Fruit fly (Drosophila melanogaster) whole organism, pupa: Measurements from ENCODE around the gene CG32459.

Experiments used
- CG10348 ChIP-seq: fragments of 200-800 bp; sonication (Bioruptor generic); IDR thresholded peaks from 2 replicates; pipeline ENCODE4 v1.3.6; 2022; ENCODE audit warnings: missing biosample characterization, missing genetic modification characterization
- CG12605 ChIP-seq: fragments of 200-800 bp; sonication (Bioruptor generic); IDR thresholded peaks from 2 replicates; pipeline ENCODE4 v1.3.6; 2022; ENCODE audit warnings: missing biosample characterization, missing genetic modification characterization
- CG13204 ChIP-seq: fragments of 200-800 bp; sonication (Bioruptor generic); optimal IDR thresholded peaks from 2 replicates; lab custom pipeline; 2018; ENCODE audit warnings: missing biosample characterization, mild to moderate bottlenecking, missing genetic modification characterization, moderate library complexity
- CG14655 ChIP-seq: fragments of 200-800 bp; sonication (Bioruptor generic); optimal IDR thresholded peaks from 3 replicates; lab custom pipeline; 2017; ENCODE audit warnings: mild to moderate bottlenecking, missing biosample characterization, missing genetic modification reagents, missing genetic modification characterization
- CG15710 ChIP-seq: fragments of 200-800 bp; sonication (Bioruptor generic); optimal IDR thresholded peaks from 2 replicates; lab custom pipeline; 2018; ENCODE audit warnings: missing biosample characterization, mild to moderate bottlenecking, missing genetic modification characterization, moderate library complexity
- CG17806 ChIP-seq: fragments of 200-800 bp; sonication (Bioruptor generic); optimal IDR thresholded peaks from 2 replicates; lab custom pipeline; 2018; ENCODE audit warnings: missing biosample characterization, mild to moderate bottlenecking, missing genetic modification characterization, moderate library complexity
- CG32121 ChIP-seq: fragments of 200-800 bp; sonication (Bioruptor generic); IDR thresholded peaks from 2 replicates; pipeline ENCODE4 v1.3.6; 2022; ENCODE audit warnings: missing biosample characterization, missing genetic modification characterization
- CG34367 ChIP-seq: fragments of 200-800 bp; sonication (Bioruptor generic); optimal IDR thresholded peaks from 2 replicates; lab custom pipeline; 2018; ENCODE audit warnings: missing biosample characterization, mild to moderate bottlenecking, missing genetic modification characterization
- CG4496 ChIP-seq: fragments of 200-800 bp; sonication (Bioruptor generic); IDR thresholded peaks from 3 replicates; pipeline ENCODE4 v1.3.6; 2022; ENCODE audit warnings: missing biosample characterization, missing genetic modification characterization
- CG8159 ChIP-seq: fragments of 200-800 bp; sonication (Bioruptor generic); optimal IDR thresholded peaks from 3 replicates; lab custom pipeline; 2018; ENCODE audit warnings: missing biosample characterization, mild to moderate bottlenecking, missing genetic modification characterization, moderate library complexity
- CG8301 ChIP-seq: fragments of 200-800 bp; sonication (Bioruptor generic); optimal IDR thresholded peaks from 2 replicates; lab custom pipeline; 2018; ENCODE audit warnings: missing biosample characterization, mild to moderate bottlenecking, missing genetic modification characterization
- CG9948 ChIP-seq: fragments of 200-800 bp; sonication (Bioruptor generic); optimal IDR thresholded peaks from 2 replicates; lab custom pipeline; 2018; ENCODE audit warnings: missing biosample characterization, mild to moderate bottlenecking, missing genetic modification characterization, moderate library complexity
- D1 ChIP-seq: fragments of 200-800 bp; sonication (Bioruptor generic); optimal IDR thresholded peaks from 2 replicates; lab custom pipeline; 2018; ENCODE audit warnings: missing biosample characterization, mild to moderate bottlenecking, missing genetic modification characterization, moderate library complexity
- EcR ChIP-seq: fragments of 200-800 bp; sonication (Bioruptor generic); optimal IDR thresholded peaks from 3 replicates; lab custom pipeline; 2019; ENCODE audit warnings: missing biosample characterization, missing genetic modification characterization, mild to moderate bottlenecking, moderate library complexity, missing genetic modification reagents
- Ets98B ChIP-seq: fragments of 200-800 bp; sonication (Bioruptor generic); IDR thresholded peaks from 2 replicates; pipeline ENCODE4 v1.3.6; 2022; ENCODE audit warnings: missing biosample characterization, missing genetic modification characterization
- Pif1A ChIP-seq: fragments of 200-800 bp; sonication (Bioruptor generic); optimal IDR thresholded peaks from 3 replicates; lab custom pipeline; 2016; ENCODE audit warnings: missing biosample characterization, missing genetic modification characterization
- Pif1B ChIP-seq: fragments of 200-800 bp; sonication (Bioruptor generic); optimal IDR thresholded peaks from 3 replicates; lab custom pipeline; 2016; ENCODE audit warnings: missing biosample characterization, missing genetic modification characterization
- Snoo ChIP-seq: fragments of 200-800 bp; sonication (Bioruptor generic); optimal IDR thresholded peaks from 3 replicates; lab custom pipeline; 2017; ENCODE audit warnings: missing biosample characterization, mild to moderate bottlenecking, missing genetic modification characterization, inconsistent platforms
- fd96Ca ChIP-seq: fragments of 200-800 bp; sonication (Bioruptor generic); IDR thresholded peaks from 3 replicates; pipeline ENCODE4 v1.3.6; 2022; ENCODE audit warnings: missing biosample characterization, missing genetic modification characterization
- gl ChIP-seq: fragments of 200-800 bp; sonication (Bioruptor generic); optimal IDR thresholded peaks from 2 replicates; lab custom pipeline; 2018; ENCODE audit warnings: missing biosample characterization, mild to moderate bottlenecking, missing genetic modification characterization
- rn ChIP-seq: fragments of 200-800 bp; sonication (Bioruptor generic); IDR thresholded peaks from 2 replicates; pipeline ENCODE4 v1.3.6; 2022; ENCODE audit warnings: missing biosample characterization, missing genetic modification characterization

Gene CG32459

dm6 chr3L:22856009-22856477 lies at the start of gene CG32459:
Gene CG32459, minus strand, starts transcription at chr3L:22856059.
- TF ChIP-seq D1: no peak
- TF ChIP-seq CG8159: no peak
- no peak for TF ChIP-seq CG8301
- TF ChIP-seq CG13204 (GFP tag; lab: Kevin White, UChicago): no peak
- TF ChIP-seq CG14655 (GFP tag; lab: Kevin White, UChicago): no peak
- no peak for TF ChIP-seq CG9948
- TF ChIP-seq CG12605 (GFP tag; lab: Robert Waterston, UW): no peak
- TF ChIP-seq Pif1A (GFP tag; lab: Kevin White, UChicago): no peak
- no peak for TF ChIP-seq CG15710
- no peak for TF ChIP-seq Snoo
- no peak for TF ChIP-seq rn (GFP tag; lab: Robert Waterston, UW)

DNA sequence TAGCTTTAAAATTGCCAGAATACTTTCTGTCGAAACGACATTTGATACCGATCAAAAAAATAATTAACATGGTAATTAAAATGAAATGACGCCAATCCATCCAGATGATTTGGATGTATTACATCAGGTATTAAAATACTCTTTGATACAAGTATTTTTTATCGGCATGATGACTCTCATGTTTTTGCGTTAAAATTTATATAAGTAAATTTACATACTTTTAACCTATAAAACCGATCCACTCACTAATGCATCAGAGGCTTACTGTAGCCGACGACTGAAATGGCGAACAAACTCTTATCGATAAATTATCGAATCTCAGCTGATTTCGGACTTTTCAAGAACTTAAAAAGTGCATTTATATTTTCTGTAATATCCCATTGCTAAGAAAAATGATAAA lies 45.8 kb upstream of the CG32459 start, which contains the start of gene BoYb:
TSS of gene BoYb (plus strand) at position 301 of the 400 bp plus-strand sequence.
- TF ChIP-seq CG32121 (GFP tag; lab: Robert Waterston, UW) (no peak), CG13204 (GFP tag; lab: Kevin White, UChicago) (no peak), Pif1A (GFP tag; lab: Kevin White, UChicago) (no peak), CG17806 (tag; lab: Kevin White, UChicago) (no peak), Pif1B (GFP tag; lab: Kevin White, UChicago) (no peak)

dm6 chr3L:22898444-22898843 lies 42.6 kb upstream of the CG32459 start, which contains the start of gene CG11131:
Gene CG11131, plus strand, starts transcription at chr3L:22898744.
- no peak for TF ChIP-seq CG4496
- TF ChIP-seq, all 21 proteins: peak for 0

DNA sequence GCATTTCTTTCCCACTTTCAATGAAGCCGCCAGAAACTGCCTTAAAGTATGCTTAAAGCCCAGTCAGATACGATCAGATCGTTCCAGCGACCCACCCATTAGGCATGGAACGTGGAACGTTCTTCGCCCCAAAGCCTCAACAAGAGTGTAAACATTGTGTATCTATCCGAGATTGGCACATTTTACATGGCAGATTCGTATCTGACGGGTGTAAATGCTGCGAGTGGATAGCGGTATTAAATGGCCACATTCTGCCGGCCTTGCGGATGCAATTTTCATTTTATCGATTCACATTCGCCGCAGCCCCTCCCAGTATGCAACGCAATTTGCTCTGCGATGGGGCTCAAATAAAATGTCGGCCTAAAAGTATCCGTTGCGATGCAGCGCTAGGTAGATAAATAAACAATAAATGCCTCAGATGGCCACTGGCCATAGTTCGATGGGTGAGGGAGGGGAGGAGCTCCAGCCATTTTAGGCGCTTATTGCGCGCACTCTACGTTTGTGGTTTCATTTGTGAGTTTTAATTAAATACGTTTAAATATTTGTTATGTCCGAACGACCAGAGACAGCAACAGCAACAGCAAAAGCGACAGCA lies 38.9 kb upstream of the CG32459 start:
- TF ChIP-seq Pif1A (GFP tag; lab: Kevin White, UChicago): no peak
- TF ChIP-seq D1: peak; percentile 15

dm6 chr3L:22891009-22891408 lies 35.1 kb upstream of the CG32459 start:
- TF ChIP-seq CG14655 (GFP tag; lab: Kevin White, UChicago) (no peak), CG10348 (GFP tag; lab: Robert Waterston, UW) (no peak), CG15710 (no peak)

DNA sequence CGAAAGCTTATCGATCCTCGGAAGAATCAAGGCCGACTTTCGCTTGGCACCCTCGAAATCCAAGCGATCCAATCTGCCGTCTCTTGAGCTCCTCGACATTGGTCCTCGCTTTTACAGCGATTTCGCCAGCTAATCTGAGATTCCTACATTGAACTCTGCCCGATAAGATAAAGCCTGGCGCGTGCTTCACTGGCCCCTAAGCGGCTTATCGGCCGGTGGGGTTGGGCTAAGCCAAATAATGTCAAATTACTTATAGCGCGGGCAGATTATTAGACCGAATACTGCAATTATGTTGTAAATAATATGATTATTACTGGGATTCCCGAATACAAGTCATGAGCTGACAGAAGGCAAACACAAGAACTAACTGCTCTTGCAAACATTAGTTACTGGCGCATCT lies 34.2 kb upstream of the CG32459 start:
- no peak for TF ChIP-seq CG12605 (GFP tag; lab: Robert Waterston, UW)

DNA sequence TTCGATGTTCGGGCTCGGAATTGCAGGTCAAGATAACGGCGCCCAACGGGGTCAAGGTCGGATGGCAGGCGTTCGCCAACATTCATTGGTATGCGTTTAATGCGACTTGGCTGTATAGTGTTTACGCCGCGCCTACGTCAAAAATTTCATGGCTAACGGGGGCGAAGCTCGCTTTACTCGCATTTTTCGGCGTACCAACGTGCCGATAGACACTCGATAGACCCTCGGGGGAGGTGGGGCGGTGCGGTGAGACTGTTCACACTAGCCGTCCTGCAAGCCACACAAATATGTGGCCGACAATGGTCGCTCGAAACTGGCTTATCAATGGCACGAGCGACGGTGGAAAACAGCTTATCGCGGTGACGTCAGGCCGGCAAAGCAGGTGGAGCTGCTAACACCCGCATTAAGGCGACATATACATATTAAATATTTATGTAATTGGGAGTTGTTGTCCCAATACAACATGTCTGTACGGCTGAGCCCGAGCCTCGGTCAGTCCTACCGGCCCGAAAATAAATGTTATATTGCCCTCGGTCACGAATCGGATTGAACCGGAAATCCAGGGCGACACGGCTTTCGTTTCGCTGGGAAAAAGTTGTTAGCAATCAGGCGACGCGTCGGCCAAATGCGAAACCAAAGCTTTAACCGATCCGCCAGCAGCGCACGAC lies 32.9 kb upstream of the CG32459 start:
- TF ChIP-seq CG32121 (GFP tag; lab: Robert Waterston, UW) (no peak), CG9948 (no peak), rn (GFP tag; lab: Robert Waterston, UW) (no peak), CG15710 (no peak), CG34367 (tag; lab: Kevin White, UChicago) (no peak), CG10348 (GFP tag; lab: Robert Waterston, UW) (no peak), CG13204 (GFP tag; lab: Kevin White, UChicago) (no peak), CG4496 (no peak)

DNA sequence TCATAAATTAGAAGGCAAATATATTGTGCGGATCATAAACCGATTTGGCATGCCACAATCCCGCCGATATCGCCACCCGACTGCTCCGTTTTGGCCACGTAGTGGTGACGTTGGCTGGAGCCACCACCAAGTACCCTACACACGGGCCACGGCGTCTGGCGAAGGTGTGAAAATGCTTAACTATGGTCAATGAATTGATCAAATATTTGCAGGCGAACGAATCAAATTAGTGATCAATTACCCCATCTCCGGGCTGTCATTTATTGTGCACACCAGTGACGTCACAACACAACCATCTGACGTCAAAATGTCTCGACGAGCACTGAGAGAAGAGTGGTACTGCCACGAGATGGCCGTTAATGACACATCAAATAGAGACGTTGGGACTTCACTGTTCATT lies 31.8 kb upstream of the CG32459 start:
- TF ChIP-seq CG34367 (tag; lab: Kevin White, UChicago): no peak
- no peak for TF ChIP-seq CG10348 (GFP tag; lab: Robert Waterston, UW)
- TF ChIP-seq EcR: no peak
- no peak for TF ChIP-seq CG9948
- TF ChIP-seq CG8301: no peak
- no peak for TF ChIP-seq CG17806 (tag; lab: Kevin White, UChicago)
- no peak for TF ChIP-seq Pif1B (GFP tag; lab: Kevin White, UChicago)
- TF ChIP-seq CG8159: no peak
- TF ChIP-seq Pif1A (GFP tag; lab: Kevin White, UChicago): no peak
- no peak for TF ChIP-seq CG14655 (GFP tag; lab: Kevin White, UChicago)
- TF ChIP-seq fd96Ca (GFP tag; lab: Robert Waterston, UW): no peak
- TF ChIP-seq CG32121 (GFP tag; lab: Robert Waterston, UW): no peak
- no peak for TF ChIP-seq Snoo
- no peak for TF ChIP-seq D1
- TF ChIP-seq CG13204 (GFP tag; lab: Kevin White, UChicago): no peak
- TF ChIP-seq gl (tag; lab: Kevin White, UChicago): no peak
- TF ChIP-seq Ets98B (GFP tag; lab: Robert Waterston, UW): no peak
- no peak for TF ChIP-seq CG4496
- TF ChIP-seq CG15710: no peak
- no peak for TF ChIP-seq rn (GFP tag; lab: Robert Waterston, UW)
- TF ChIP-seq, all 21 proteins: peak for 0
